Worm (Caenorhabditis elegans) whole organism, L3 larva: ENCODE results near the gene F08D12.2.
A peak's percentile ranks its signal among the peaks of the same experiment; 100 is the strongest.

ENCODE experiments used
- ZK546.5 ChIP-seq: sonication (generic microtip); optimal IDR thresholded peaks from 2 replicates; lab custom pipeline; 2017; ENCODE audit warnings: missing biosample characterization, missing genetic modification characterization
- ama-1 ChIP-seq: fragments of 150-350 bp; optimal IDR thresholded peaks from 2 replicates; lab custom pipeline; 2018
- ceh-16 ChIP-seq: sonication (generic microtip); optimal IDR thresholded peaks from 2 replicates; lab custom pipeline; 2017; ENCODE audit warnings: missing biosample characterization, missing genetic modification characterization
- ceh-82 ChIP-seq: fragments of 150-350 bp; optimal IDR thresholded peaks from 2 replicates; lab custom pipeline; 2014; ENCODE audit warnings: missing biosample characterization, missing genetic modification characterization
- ceh-9 ChIP-seq: sonication (generic microtip); optimal IDR thresholded peaks from 2 replicates; lab custom pipeline; 2018; ENCODE audit warnings: missing biosample characterization, missing genetic modification characterization
- daf-12 ChIP-seq: fragments of 150-350 bp; optimal IDR thresholded peaks from 2 replicates; lab custom pipeline; 2014; ENCODE audit warnings: missing biosample characterization, missing genetic modification reagents, missing genetic modification characterization
- egl-27 ChIP-seq: sonication (generic microtip); optimal IDR thresholded peaks from 4 replicates; lab custom pipeline; 2017; ENCODE audit warnings: missing biosample characterization, missing genetic modification reagents, missing genetic modification characterization
- egl-5 ChIP-seq: fragments of 150-350 bp; optimal IDR thresholded peaks from 2 replicates; lab custom pipeline; 2017; ENCODE audit warnings: missing biosample characterization, missing genetic modification reagents, missing genetic modification characterization, inconsistent platforms
- elt-1 ChIP-seq: fragments of 150-350 bp; optimal IDR thresholded peaks from 2 replicates; lab custom pipeline; 2014; ENCODE audit warnings: missing biosample characterization, missing genetic modification characterization
- elt-2 ChIP-seq: sonication (generic microtip); optimal IDR thresholded peaks from 2 replicates; lab custom pipeline; 2016; ENCODE audit warnings: missing genetic modification reagents, mild to moderate bottlenecking, missing genetic modification characterization, missing compliant biosample characterization
- elt-3 ChIP-seq, 3 experiments: fragments of 150-350 bp in 1 of 3; sonication (generic microtip) in 2 of 3; optimal IDR thresholded peaks; 2 replicates in 2 of 3; 4 replicates in 1 of 3; lab custom pipeline; 2014 to 2017; ENCODE audit warnings: missing biosample characterization in 3 of 3, missing genetic modification characterization in 3 of 3
- fkh-10 ChIP-seq: sonication (generic microtip); optimal IDR thresholded peaks from 2 replicates; lab custom pipeline; 2017; ENCODE audit warnings: missing biosample characterization, missing genetic modification reagents, missing genetic modification characterization
- fos-1 ChIP-seq: fragments of 150-350 bp; optimal IDR thresholded peaks from 2 replicates; lab custom pipeline; 2014; ENCODE audit warnings: missing biosample characterization, missing genetic modification characterization
- hmg-11 ChIP-seq: sonication (generic microtip); optimal IDR thresholded peaks from 2 replicates; lab custom pipeline; 2016; ENCODE audit warnings: missing genetic modification characterization, missing compliant biosample characterization
- jun-1 ChIP-seq: fragments of 150-350 bp; optimal IDR thresholded peaks from 2 replicates; lab custom pipeline; 2014; ENCODE audit warnings: missing biosample characterization, missing genetic modification reagents, missing genetic modification characterization
- lsy-12 ChIP-seq: sonication (generic microtip); optimal IDR thresholded peaks from 2 replicates; lab custom pipeline; 2016; ENCODE audit warnings: mild to moderate bottlenecking, missing genetic modification characterization, missing compliant biosample characterization
- mdl-1 ChIP-seq: fragments of 150-350 bp; optimal IDR thresholded peaks from 2 replicates; lab custom pipeline; 2014; ENCODE audit warnings: missing biosample characterization, missing genetic modification characterization
- mml-1 ChIP-seq: fragments of 150-350 bp; sonication (generic microtip); optimal IDR thresholded peaks from 3 replicates; lab custom pipeline; 2014; ENCODE audit warnings: missing biosample characterization, missing genetic modification characterization
- nfya-1 ChIP-seq: sonication (generic microtip); optimal IDR thresholded peaks from 2 replicates; lab custom pipeline; 2017; ENCODE audit warnings: missing genetic modification characterization, mild to moderate bottlenecking, missing compliant biosample characterization, antibody characterized with exemption, moderate library complexity; ENCODE audit not compliant: insufficient read depth
- nhr-11 ChIP-seq: fragments of 150-350 bp; optimal IDR thresholded peaks from 2 replicates; lab custom pipeline; 2014; ENCODE audit warnings: missing biosample characterization, missing genetic modification characterization
- nhr-12 ChIP-seq: fragments of 150-350 bp; optimal IDR thresholded peaks from 2 replicates; lab custom pipeline; 2014; ENCODE audit warnings: missing biosample characterization, missing genetic modification characterization
- nhr-237 ChIP-seq: fragments of 150-350 bp; optimal IDR thresholded peaks from 2 replicates; lab custom pipeline; 2014; ENCODE audit warnings: missing biosample characterization, missing genetic modification characterization
- nhr-25 ChIP-seq: sonication (generic microtip); optimal IDR thresholded peaks from 2 replicates; lab custom pipeline; 2017; ENCODE audit warnings: missing biosample characterization, missing genetic modification characterization
- nhr-28 ChIP-seq: fragments of 150-350 bp; optimal IDR thresholded peaks from 2 replicates; lab custom pipeline; 2014; ENCODE audit warnings: missing biosample characterization, missing genetic modification characterization
- nhr-43 ChIP-seq: sonication (generic microtip); optimal IDR thresholded peaks from 2 replicates; lab custom pipeline; 2016; ENCODE audit warnings: mild to moderate bottlenecking, missing genetic modification characterization, missing compliant biosample characterization; ENCODE audit not compliant: poor library complexity, severe bottlenecking
- nhr-67 ChIP-seq: fragments of 150-350 bp; optimal IDR thresholded peaks from 2 replicates; lab custom pipeline; 2014; ENCODE audit warnings: missing biosample characterization, missing genetic modification characterization
- nhr-76 ChIP-seq: fragments of 150-350 bp; sonication (generic microtip); optimal IDR thresholded peaks from 5 replicates; lab custom pipeline; 2014; ENCODE audit warnings: missing biosample characterization, missing genetic modification characterization
- nhr-77 ChIP-seq: fragments of 150-350 bp; optimal IDR thresholded peaks from 2 replicates; lab custom pipeline; 2014; ENCODE audit warnings: missing biosample characterization, missing genetic modification characterization
- pha-4 ChIP-seq: fragments of 150-350 bp; optimal IDR thresholded peaks from 2 replicates; lab custom pipeline; 2014; ENCODE audit warnings: missing biosample characterization, missing genetic modification reagents, missing genetic modification characterization
- pqm-1 ChIP-seq: fragments of 150-350 bp; optimal IDR thresholded peaks from 2 replicates; lab custom pipeline; 2017; ENCODE audit warnings: missing biosample characterization, missing genetic modification characterization, inconsistent platforms
- snpc-4 ChIP-seq: fragments of 150-350 bp; optimal IDR thresholded peaks from 2 replicates; lab custom pipeline; 2014; ENCODE audit warnings: missing biosample characterization, missing genetic modification characterization
- unc-39 ChIP-seq: sonication (generic microtip); optimal IDR thresholded peaks from 4 replicates; lab custom pipeline; 2017; ENCODE audit warnings: missing biosample characterization, missing genetic modification characterization
- ztf-11 ChIP-seq: fragments of 150-350 bp; optimal IDR thresholded peaks from 2 replicates; lab custom pipeline; 2014; ENCODE audit warnings: missing biosample characterization, missing genetic modification characterization

The F08D12.2 gene

ce11 chrII:2824169-2824568 lies 42.7 kb downstream of the F08D12.2 start, which contains the start of the genes K12H6.4 and K12H6.9:
K12H6.4 (minus strand) TSS chrII:2824269.
K12H6.9 (plus strand) TSS chrII:2824404.
- no peak for TF ChIP-seq nhr-28 (tag; lab: Kevin White, UChicago)

- no peak for TF ChIP-seq nhr-76 (tag; lab: Kevin White, UChicago)
- no peak for TF ChIP-seq nhr-28 (tag; lab: Kevin White, UChicago)
Observed at ce11 chrII:2826073-2826472, 44.6 kb downstream of the F08D12.2 start, which contains the start of gene K12H6.5. K12H6.5 (minus strand) TSS chrII:2826173.

- no peak for TF ChIP-seq nhr-67 (tag; lab: Kevin White, UChicago)
- TF ChIP-seq nhr-12 (tag; lab: Kevin White, UChicago), result no peak
- TF ChIP-seq pqm-1 (tag; lab: Kevin White, UChicago), result no peak
- no peak for TF ChIP-seq fos-1 (tag; lab: Kevin White, UChicago)
- TF ChIP-seq hmg-11 (tag; lab: Kevin White, UChicago), result no peak
- no peak for TF ChIP-seq egl-5 (tag; lab: Kevin White, UChicago)
- TF ChIP-seq egl-27 (tag; lab: Kevin White, UChicago), result no peak
Observed at ce11 chrII:2827859-2828403, 46.5 kb downstream of the F08D12.2 start, which contains the start of gene K12H6.8. K12H6.8 (plus strand) TSS chrII:2827896.

- TF ChIP-seq elt-3 (tag; optimal IDR thresholded peaks at IDR 0.05; lab: Kevin White, UChicago) (no peak), hmg-11 (tag; lab: Kevin White, UChicago) (no peak), unc-39 (no peak), ceh-16 (tag; lab: Kevin White, UChicago) (no peak), ceh-82 (tag; lab: Kevin White, UChicago) (no peak), nhr-43 (no peak), nhr-28 (tag; lab: Kevin White, UChicago) (no peak), nhr-237 (tag; lab: Kevin White, UChicago) (no peak), egl-27 (tag; lab: Kevin White, UChicago) (no peak), nhr-25 (no peak), ama-1 (no peak), nhr-77 (no peak), nhr-11 (tag; lab: Kevin White, UChicago) (no peak), elt-1 (no peak), snpc-4 (tag; lab: Kevin White, UChicago) (no peak), jun-1 (tag; lab: Kevin White, UChicago) (no peak), mml-1 (tag; lab: Kevin White, UChicago) (no peak), ceh-9 (no peak), egl-5 (tag; lab: Kevin White, UChicago) (no peak), daf-12 (no peak)
Observed at ce11 chrII:2829482-2829881, 48.0 kb downstream of the F08D12.2 start.

- no peak for TF ChIP-seq ZK546.5 (tag; lab: Kevin White, UChicago)
- TF ChIP-seq ztf-11 (tag; lab: Kevin White, UChicago), result no peak
- no peak for TF ChIP-seq nfya-1 (tag; lab: Kevin White, UChicago)
- no peak for TF ChIP-seq nhr-77
- TF ChIP-seq elt-1, result no peak
- TF ChIP-seq ceh-16 (tag; lab: Kevin White, UChicago), result no peak
- TF ChIP-seq ceh-82 (tag; lab: Kevin White, UChicago), result no peak
- no peak for TF ChIP-seq lsy-12 (tag; lab: Kevin White, UChicago)
- no peak for TF ChIP-seq pha-4 (tag; lab: Kevin White, UChicago)
- no peak for TF ChIP-seq daf-12
- TF ChIP-seq ama-1, result no peak
- no peak for TF ChIP-seq nhr-12 (tag; lab: Kevin White, UChicago)
- no peak for TF ChIP-seq fkh-10 (GFP tag; lab: Kevin White, UChicago)
- TF ChIP-seq mdl-1 (tag; lab: Kevin White, UChicago), result no peak
- TF ChIP-seq nhr-237 (tag; lab: Kevin White, UChicago), result no peak
Observed at ce11 chrII:2830144-2830543, 48.7 kb downstream of the F08D12.2 start.

ce11 chrII:2831173-2831572 lies 49.7 kb downstream of the F08D12.2 start, which contains the start of gene K12H6.6:
K12H6.6 (minus strand) TSS chrII:2831233.
- peak; percentile 17 for TF ChIP-seq elt-2 (tag; lab: Kevin White, UChicago)
- TF ChIP-seq nhr-25, result no peak
